Worm (Caenorhabditis elegans) whole organism, young adult: ENCODE data around the gene lrpr-1.

ENCODE experiments used
- F39B2.1 ChIP-seq: fragments of 200-800 bp; sonication (Bioruptor generic); IDR thresholded peaks from 2 replicates; pipeline ENCODE4 v1.3.6; 2022; ENCODE audit warnings: missing genetic modification reagents, missing genetic modification characterization, missing compliant biosample characterization
- ceh-100 ChIP-seq: fragments of 200-800 bp; sonication (Bioruptor generic); IDR thresholded peaks from 2 replicates; pipeline ENCODE4 v1.3.6; 2022; ENCODE audit warnings: missing genetic modification reagents, missing genetic modification characterization, missing compliant biosample characterization
- dpff-1 ChIP-seq: sonication (generic microtip); optimal IDR thresholded peaks from 2 replicates; lab custom pipeline; 2017; ENCODE audit warnings: mild to moderate bottlenecking, missing genetic modification characterization, missing compliant biosample characterization
- hlh-12 ChIP-seq: sonication (generic microtip); optimal IDR thresholded peaks from 2 replicates; lab custom pipeline; 2016; ENCODE audit warnings: missing genetic modification characterization, missing compliant biosample characterization
- madf-6 ChIP-seq: fragments of 200-800 bp; sonication (Bioruptor generic); IDR thresholded peaks from 2 replicates; pipeline ENCODE4 v1.3.6; 2022; ENCODE audit warnings: missing genetic modification reagents, missing genetic modification characterization, missing compliant biosample characterization
- rec-8 ChIP-seq, 2 experiments: sonication (generic microtip); optimal IDR thresholded peaks; 2 replicates each; lab custom pipeline; 2016; ENCODE audit warnings: mild to moderate bottlenecking in 2 of 2, missing genetic modification characterization in 2 of 2, missing genetic modification reagents in 2 of 2, missing genotype in 2 of 2, missing biosample characterization in 1 of 2, missing compliant biosample characterization in 1 of 2, moderate library complexity in 1 of 2
- sdz-38 ChIP-seq: sonication (generic microtip); optimal IDR thresholded peaks from 2 replicates; lab custom pipeline; 2016; ENCODE audit warnings: missing genotype, missing genetic modification characterization, missing compliant biosample characterization
- ztf-25 ChIP-seq: fragments of 200-800 bp; sonication (Bioruptor generic); IDR thresholded peaks from 2 replicates; pipeline ENCODE4 v1.3.6; 2022; ENCODE audit warnings: missing genetic modification reagents, missing genetic modification characterization, missing compliant biosample characterization

DNA sequence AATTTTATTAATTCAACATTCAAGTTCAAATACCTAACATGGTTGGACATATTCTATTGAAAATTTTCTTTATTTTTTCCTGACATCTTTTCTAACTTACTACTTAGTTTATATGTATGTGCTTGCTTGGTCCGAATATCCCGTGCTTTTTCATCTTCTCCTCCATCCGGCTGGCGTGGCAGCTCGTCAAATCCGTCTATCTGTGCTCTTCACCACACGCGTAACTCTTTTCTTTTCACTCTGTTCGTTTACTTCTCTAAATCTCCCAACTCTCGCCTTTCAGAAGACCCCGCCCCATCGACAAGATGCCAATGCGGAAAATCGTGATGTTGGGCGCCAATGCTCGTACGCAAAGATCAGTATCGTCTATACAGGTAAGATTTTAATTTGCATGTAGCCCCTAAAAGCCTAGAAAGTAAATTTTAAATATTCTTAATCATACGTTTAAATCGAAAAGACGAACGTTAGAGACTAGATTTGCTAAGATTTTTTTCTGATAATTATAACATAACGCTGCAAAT, 47.0 kb upstream of the lrpr-1 start:
- TF ChIP-seq hlh-12 (no peak), F39B2.1 (no peak), dpff-1 (no peak), ceh-100 (GFP tag; lab: Robert Waterston, UW) (no peak), ztf-25 (no peak), rec-8 (tag; optimal IDR thresholded peaks at IDR 0.05; lab: Kevin White, UChicago) (no peak), sdz-38 (tag; lab: Kevin White, UChicago) (no peak), madf-6 (GFP tag; lab: Robert Waterston, UW) (no peak)
